Fruit fly (Drosophila melanogaster) whole organism, embryonic: ENCODE data around the gene CG4267.
A peak's percentile ranks its signal among the peaks of the same experiment; 100 is the strongest.

Experiments
- Aef1 ChIP-seq: fragments of 200-800 bp; sonication (Bioruptor generic); IDR thresholded peaks from 3 replicates; pipeline ENCODE4 v1.3.6; 2022; ENCODE audit warnings: missing biosample characterization, missing genetic modification characterization
- BtbVII ChIP-seq: fragments of 200-800 bp; sonication (Bioruptor generic); optimal IDR thresholded peaks from 3 replicates; lab custom pipeline; 2017; ENCODE audit warnings: missing biosample characterization, mild to moderate bottlenecking, missing genetic modification characterization
- CG10321 ChIP-seq: fragments of 200-800 bp; sonication (Bioruptor generic); IDR thresholded peaks from 2 replicates; pipeline ENCODE4 v1.3.6; 2022; ENCODE audit warnings: missing biosample characterization, missing genetic modification characterization
- CG10431 ChIP-seq: fragments of 200-800 bp; sonication (Bioruptor generic); optimal IDR thresholded peaks from 3 replicates; lab custom pipeline; 2018; ENCODE audit warnings: missing biosample characterization, mild to moderate bottlenecking, missing genetic modification characterization
- CG10979 ChIP-seq: fragments of 200-800 bp; sonication (Bioruptor generic); optimal IDR thresholded peaks from 2 replicates; lab custom pipeline; 2018; ENCODE audit warnings: missing biosample characterization, mild to moderate bottlenecking, missing genetic modification characterization, moderate library complexity
- CG11093 ChIP-seq: fragments of 200-800 bp; sonication (Bioruptor generic); IDR thresholded peaks from 3 replicates; pipeline ENCODE4 v1.3.6; 2022; ENCODE audit warnings: missing biosample characterization, missing genetic modification characterization
- CG12219 ChIP-seq: fragments of 200-800 bp; sonication (Bioruptor generic); optimal IDR thresholded peaks from 3 replicates; lab custom pipeline; 2018; ENCODE audit warnings: missing biosample characterization, mild to moderate bottlenecking, missing genetic modification characterization
- CG12236 ChIP-seq: fragments of 200-800 bp; sonication (Bioruptor generic); optimal IDR thresholded peaks from 2 replicates; lab custom pipeline; 2016; ENCODE audit warnings: missing biosample characterization, missing genetic modification characterization
- CG13894 ChIP-seq: fragments of 200-800 bp; sonication (Bioruptor generic); optimal IDR thresholded peaks from 3 replicates; lab custom pipeline; 2018; ENCODE audit warnings: missing biosample characterization, mild to moderate bottlenecking, missing genetic modification characterization, moderate library complexity
- CG14441 ChIP-seq: fragments of 200-800 bp; sonication (Bioruptor generic); IDR thresholded peaks from 2 replicates; pipeline ENCODE4 v1.3.6; 2022; ENCODE audit warnings: missing biosample characterization, missing genetic modification characterization
- CG14965 ChIP-seq: fragments of 200-800 bp; sonication (Bioruptor generic); optimal IDR thresholded peaks from 2 replicates; lab custom pipeline; 2016; ENCODE audit warnings: missing biosample characterization, missing genetic modification characterization, borderline replicate concordance
- CG15696 ChIP-seq: fragments of 200-800 bp; sonication (Bioruptor generic); optimal IDR thresholded peaks from 2 replicates; lab custom pipeline; 2019; ENCODE audit warnings: missing biosample characterization, mild to moderate bottlenecking, missing genetic modification characterization, moderate library complexity
- CG1647 ChIP-seq: fragments of 200-800 bp; sonication (Bioruptor generic); optimal IDR thresholded peaks from 3 replicates; lab custom pipeline; 2016; ENCODE audit warnings: missing biosample characterization, missing genetic modification characterization
- CG17802 ChIP-seq: fragments of 200-800 bp; sonication (Bioruptor generic); optimal IDR thresholded peaks from 2 replicates; lab custom pipeline; 2018; ENCODE audit warnings: missing biosample characterization, mild to moderate bottlenecking, missing genetic modification characterization, moderate library complexity
- CG2116 ChIP-seq: fragments of 200-800 bp; sonication (Bioruptor generic); optimal IDR thresholded peaks from 3 replicates; lab custom pipeline; 2018; ENCODE audit warnings: missing biosample characterization, mild to moderate bottlenecking, missing genetic modification characterization
- CG30020 ChIP-seq: fragments of 200-800 bp; optimal IDR thresholded peaks from 2 replicates; lab custom pipeline; 2019; ENCODE audit warnings: missing biosample characterization, mild to moderate bottlenecking, missing genetic modification characterization, moderate library complexity
- CG31224 ChIP-seq: fragments of 200-800 bp; sonication (Bioruptor generic); IDR thresholded peaks from 2 replicates; pipeline ENCODE4 v1.3.6; 2022; ENCODE audit warnings: missing biosample characterization, missing genetic modification characterization
- CG31365 ChIP-seq: fragments of 200-800 bp; sonication (Bioruptor generic); optimal IDR thresholded peaks from 2 replicates; lab custom pipeline; 2018; ENCODE audit warnings: missing biosample characterization, mild to moderate bottlenecking, missing genetic modification characterization
- CG32767 ChIP-seq: fragments of 200-800 bp; sonication (Bioruptor generic); IDR thresholded peaks from 2 replicates; pipeline ENCODE4 v1.3.6; 2022; ENCODE audit warnings: missing biosample characterization, missing genetic modification characterization
- CG34224 ChIP-seq: fragments of 200-800 bp; sonication (Bioruptor generic); IDR thresholded peaks from 3 replicates; pipeline ENCODE4 v1.3.6; 2022; ENCODE audit warnings: missing biosample characterization, missing genetic modification characterization; ENCODE audit not compliant: partially characterized antibody
- CG6254 ChIP-seq: fragments of 200-800 bp; sonication (Bioruptor generic); optimal IDR thresholded peaks from 3 replicates; lab custom pipeline; 2017; ENCODE audit warnings: mild to moderate bottlenecking, missing biosample characterization, missing genetic modification reagents, missing genetic modification characterization
- CG6683 ChIP-seq: fragments of 200-800 bp; sonication (Bioruptor generic); optimal IDR thresholded peaks from 2 replicates; lab custom pipeline; 2017; ENCODE audit warnings: missing biosample characterization, mild to moderate bottlenecking, missing genetic modification characterization, missing genetic modification reagents
- CG6813 ChIP-seq: fragments of 200-800 bp; sonication (Bioruptor generic); optimal IDR thresholded peaks from 2 replicates; lab custom pipeline; 2017; ENCODE audit warnings: missing biosample characterization, missing genetic modification characterization, mild to moderate bottlenecking, moderate library complexity, missing genetic modification reagents
- CG7271 ChIP-seq: fragments of 200-800 bp; sonication (Bioruptor generic); optimal IDR thresholded peaks from 2 replicates; lab custom pipeline; 2018; ENCODE audit warnings: missing biosample characterization, mild to moderate bottlenecking, missing genetic modification characterization, moderate library complexity
- CG7963 ChIP-seq: fragments of 200-800 bp; sonication (Bioruptor generic); IDR thresholded peaks from 3 replicates; pipeline ENCODE4 v1.3.6; 2022; ENCODE audit warnings: missing biosample characterization, missing genetic modification characterization; ENCODE audit not compliant: partially characterized antibody
- CG8944 ChIP-seq: fragments of 200-800 bp; sonication (Bioruptor generic); optimal IDR thresholded peaks from 3 replicates; lab custom pipeline; 2016; ENCODE audit warnings: missing biosample characterization, missing genetic modification characterization
- Hmx ChIP-seq: fragments of 200-800 bp; sonication (Bioruptor generic); optimal IDR thresholded peaks from 2 replicates; lab custom pipeline; 2016; ENCODE audit warnings: missing biosample characterization, missing genetic modification characterization
- Hr39 ChIP-seq: fragments of >200 bp; optimal IDR thresholded peaks from 2 replicates; lab custom pipeline; 2017
- Lim3 ChIP-seq: fragments of 200-800 bp; sonication (Bioruptor generic); IDR thresholded peaks from 2 replicates; pipeline ENCODE4 v1.3.6; 2022; ENCODE audit warnings: missing biosample characterization, missing genetic modification characterization
- MTF-1 ChIP-seq: fragments of 200-800 bp; sonication (Bioruptor generic); optimal IDR thresholded peaks from 2 replicates; lab custom pipeline; 2018; ENCODE audit warnings: missing biosample characterization, mild to moderate bottlenecking, missing genetic modification characterization, borderline replicate concordance
- Sry-δ ChIP-seq: fragments of 200-800 bp; sonication (Bioruptor generic); optimal IDR thresholded peaks from 2 replicates; lab custom pipeline; 2016; ENCODE audit warnings: missing biosample characterization, missing genetic modification characterization
- ac ChIP-seq: fragments of 200-800 bp; sonication (Bioruptor generic); optimal IDR thresholded peaks from 3 replicates; lab custom pipeline; 2017; ENCODE audit warnings: missing biosample characterization, mild to moderate bottlenecking, missing genetic modification characterization
- croc ChIP-seq: fragments of 200-800 bp; sonication (Bioruptor generic); conservative IDR thresholded peaks from 3 replicates; pipeline ENCODE4 v1.3.6; 2022; ENCODE audit warnings: missing biosample characterization, missing genetic modification characterization
- disco-r ChIP-seq: fragments of 200-800 bp; sonication (Bioruptor generic); optimal IDR thresholded peaks from 2 replicates; lab custom pipeline; 2016; ENCODE audit warnings: missing biosample characterization, missing genetic modification characterization
- en ChIP-seq: fragments of 200-800 bp; sonication (Bioruptor generic); optimal IDR thresholded peaks from 2 replicates; lab custom pipeline; 2016; ENCODE audit warnings: missing biosample characterization, missing genetic modification characterization
- fu2 ChIP-seq: fragments of 200-800 bp; sonication (Bioruptor generic); optimal IDR thresholded peaks from 2 replicates; lab custom pipeline; 2016; ENCODE audit warnings: missing biosample characterization, missing genetic modification characterization
- hth ChIP-seq: fragments of >200 bp; optimal IDR thresholded peaks from 2 replicates; lab custom pipeline; 2017; ENCODE audit warnings: inconsistent platforms
- lilli ChIP-seq: fragments of 200-800 bp; sonication (Bioruptor generic); optimal IDR thresholded peaks from 3 replicates; lab custom pipeline; 2016; ENCODE audit warnings: missing biosample characterization, missing genetic modification characterization
- nom ChIP-seq: fragments of 200-800 bp; sonication (Bioruptor generic); optimal IDR thresholded peaks from 2 replicates; lab custom pipeline; 2017; ENCODE audit warnings: missing biosample characterization, missing genetic modification characterization, mild to moderate bottlenecking, moderate library complexity, missing genetic modification reagents
- oc ChIP-seq: fragments of 200-800 bp; sonication (Bioruptor generic); optimal IDR thresholded peaks from 2 replicates; lab custom pipeline; 2018; ENCODE audit warnings: missing biosample characterization, mild to moderate bottlenecking, missing genetic modification characterization, moderate library complexity
- p53 ChIP-seq: fragments of 200-800 bp; sonication (Bioruptor generic); optimal IDR thresholded peaks from 2 replicates; lab custom pipeline; 2016; ENCODE audit warnings: missing biosample characterization, missing genetic modification characterization
- pnt ChIP-seq: fragments of 200-800 bp; sonication (Bioruptor generic); optimal IDR thresholded peaks from 3 replicates; lab custom pipeline; 2016; ENCODE audit warnings: missing biosample characterization, missing genetic modification characterization
- pzg ChIP-seq: fragments of 200-800 bp; sonication (Bioruptor generic); optimal IDR thresholded peaks from 3 replicates; lab custom pipeline; 2018; ENCODE audit warnings: missing biosample characterization, mild to moderate bottlenecking, missing genetic modification characterization, moderate library complexity
- ranshi ChIP-seq: fragments of 200-800 bp; sonication (Bioruptor generic); IDR thresholded peaks from 2 replicates; pipeline ENCODE4 v1.3.6; 2022; ENCODE audit warnings: missing biosample characterization, missing genetic modification characterization
- seq ChIP-seq: fragments of 200-800 bp; sonication (Bioruptor generic); IDR thresholded peaks from 2 replicates; pipeline ENCODE4 v1.3.6; 2022; ENCODE audit warnings: missing biosample characterization, missing genetic modification characterization
- shn ChIP-seq: fragments of 200-800 bp; sonication (Bioruptor generic); optimal IDR thresholded peaks from 3 replicates; lab custom pipeline; 2016; ENCODE audit warnings: missing biosample characterization, missing genetic modification characterization
- tin ChIP-seq: fragments of 200-800 bp; sonication (Bioruptor generic); optimal IDR thresholded peaks from 3 replicates; lab custom pipeline; 2016; ENCODE audit warnings: missing biosample characterization, missing genetic modification characterization
- ttk ChIP-seq: fragments of 200-800 bp; sonication (Bioruptor generic); IDR thresholded peaks from 2 replicates; pipeline ENCODE4 v2.1.2; 2022; ENCODE audit warnings: missing biosample characterization, missing genetic modification characterization
- vfl ChIP-seq: fragments of 200-800 bp; sonication (Bioruptor generic); optimal IDR thresholded peaks from 2 replicates; lab custom pipeline; 2016; ENCODE audit warnings: missing biosample characterization, missing genetic modification characterization

The CG4267 gene

dm6 chr2L:2202018-2202852, 39.9 kb upstream of the CG4267 start (continued):
- TF ChIP-seq CG8944, result peak; percentile 97
- TF ChIP-seq MTF-1 (GFP tag; lab: Kevin White, UChicago), result peak; percentile 98
- no peak for TF ChIP-seq pzg (GFP tag; lab: Kevin White, UChicago)
- peak; percentile 98 for TF ChIP-seq ranshi (GFP tag; lab: Robert Waterston, UW)
- peak; percentile 100 for TF ChIP-seq CG10979 (tag; lab: Kevin White, UChicago)
- peak; percentile 100 for TF ChIP-seq oc (tag; lab: Kevin White, UChicago)
- TF ChIP-seq nom, result peak; percentile 99
- peak; percentile 96 for TF ChIP-seq CG1647 (GFP tag; lab: Kevin White, UChicago)
- peak; percentile 93 for TF ChIP-seq CG31224 (GFP tag; lab: Robert Waterston, UW)
- peak; percentile 88 for TF ChIP-seq vfl (GFP tag; lab: Kevin White, UChicago)
- peak; percentile 98 for TF ChIP-seq CG12236
- TF ChIP-seq pnt (GFP tag; lab: Kevin White, UChicago), result peak; percentile 98
- TF ChIP-seq CG7271 (tag; lab: Kevin White, UChicago), result peak; percentile 99
- peak; percentile 91 for TF ChIP-seq p53 (GFP tag; lab: Kevin White, UChicago)
- TF ChIP-seq BtbVII (GFP tag; lab: Kevin White, UChicago), result peak; percentile 93
- peak; percentile 98 for TF ChIP-seq seq (GFP tag; lab: Robert Waterston, UW)
- TF ChIP-seq CG14441, result peak; percentile 98
- peak; percentile 99 for TF ChIP-seq CG11093 (GFP tag; lab: Robert Waterston, UW)
- TF ChIP-seq CG6254 (GFP tag; lab: Kevin White, UChicago), result peak; percentile 98
- peak; percentile 91 for TF ChIP-seq CG31365 (tag; lab: Kevin White, UChicago)
- TF ChIP-seq CG32767 (GFP tag; lab: Robert Waterston, UW), result peak; percentile 99
- peak; percentile 95 for TF ChIP-seq shn (GFP tag; lab: Kevin White, UChicago)
- peak; percentile 93 for TF ChIP-seq CG6683 (GFP tag; lab: Kevin White, UChicago)
- peak; percentile 75 for TF ChIP-seq fu2 (GFP tag; lab: Kevin White, UChicago)
- TF ChIP-seq CG2116, result peak; percentile 92
- TF ChIP-seq ttk (GFP tag; lab: Robert Waterston, UW), result peak; percentile 99
- peak; percentile 99 for TF ChIP-seq tin
- peak; percentile 99 for TF ChIP-seq CG6813
- peak; percentile 91 for TF ChIP-seq CG30020 (tag; lab: Kevin White, UChicago)
- peak; percentile 99 for TF ChIP-seq CG12219 (GFP tag; lab: Kevin White, UChicago)
- TF ChIP-seq CG14965 (GFP tag; lab: Kevin White, UChicago), result peak; percentile 85
- TF ChIP-seq Aef1 (GFP tag; lab: Robert Waterston, UW), result peak; percentile 95
- TF ChIP-seq croc, result peak; percentile 100
- TF ChIP-seq disco-r (GFP tag; lab: Kevin White, UChicago), result peak; percentile 96
- TF ChIP-seq CG15696 (tag; lab: Kevin White, UChicago), result peak; percentile 99
- TF ChIP-seq lilli (GFP tag; lab: Kevin White, UChicago), result peak; percentile 97
- peak; percentile 65 for TF ChIP-seq CG7963
- no peak for TF ChIP-seq hth (lab: Kevin White, UChicago)
- TF ChIP-seq CG34224 (GFP tag; lab: Robert Waterston, UW), result no peak
- peak; percentile 83 for TF ChIP-seq CG10321
- TF ChIP-seq CG17802 (tag; lab: Kevin White, UChicago), result peak; percentile 93
- peak; percentile 97 for TF ChIP-seq en (GFP tag; lab: Kevin White, UChicago)
- TF ChIP-seq ac (GFP tag; lab: Kevin White, UChicago), result peak; percentile 99
- no peak for TF ChIP-seq Hr39
- TF ChIP-seq CG13894, result no peak
- peak; percentile 73 for TF ChIP-seq Hmx (GFP tag; lab: Kevin White, UChicago)
- peak; percentile 74 for TF ChIP-seq Sry-δ (GFP tag; lab: Kevin White, UChicago)
- peak; percentile 98 for TF ChIP-seq Lim3 (GFP tag; lab: Robert Waterston, UW)
- TF ChIP-seq CG10431, result peak; percentile 98
